Worm (Caenorhabditis elegans) whole organism, young adult: ENCODE measurements around the gene C06A12.8.

Experiments
- let-526 ChIP-seq: fragments of 200-800 bp; sonication (Bioruptor generic); IDR thresholded peaks from 2 replicates; pipeline ENCODE4 v1.3.6; 2022; ENCODE audit warnings: missing genetic modification reagents, missing genetic modification characterization, missing compliant biosample characterization
- snpc-1.1 ChIP-seq: sonication (generic microtip); optimal IDR thresholded peaks from 2 replicates; lab custom pipeline; 2017; ENCODE audit warnings: missing genetic modification characterization, mild to moderate bottlenecking, missing compliant biosample characterization, antibody characterized with exemption, moderate library complexity, missing genotype, missing genetic modification reagents; ENCODE audit not compliant: insufficient read depth
- snpc-4 ChIP-seq, 5 experiments: fragments of 150-350 bp in 1 of 5; sonication (generic microtip) in 4 of 5; optimal IDR thresholded peaks; 2 replicates each; lab custom pipeline; 2014 to 2018; ENCODE audit warnings: missing genetic modification characterization in 5 of 5, missing biosample characterization in 3 of 5, antibody characterized with exemption in 2 of 5, mild to moderate bottlenecking in 2 of 5, missing compliant biosample characterization in 2 of 5, missing genotype in 2 of 5, moderate library complexity in 2 of 5, missing genetic modification reagents in 1 of 5
- ztf-26 ChIP-seq: sonication (generic microtip); optimal IDR thresholded peaks from 2 replicates; lab custom pipeline; 2017; ENCODE audit warnings: missing genetic modification characterization, missing compliant biosample characterization

DNA sequence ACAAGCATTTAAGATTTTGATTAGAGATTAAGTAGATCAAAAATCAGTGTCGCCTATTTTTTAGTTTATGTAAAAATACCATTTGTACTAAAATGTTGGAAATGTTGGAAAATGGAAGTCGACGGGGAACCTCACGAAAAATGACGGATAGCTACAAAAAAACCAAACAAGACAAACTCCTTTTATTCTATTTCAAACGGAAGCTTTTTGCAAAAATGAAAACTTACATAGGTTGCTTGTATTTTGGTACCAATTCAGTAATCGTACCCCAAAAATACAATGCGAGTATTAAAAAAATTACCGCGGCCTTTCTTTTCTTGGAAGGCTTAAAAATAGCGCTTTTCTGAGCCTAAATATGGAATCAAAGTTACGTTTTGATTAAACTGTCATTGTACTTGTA is 16.9 kb downstream of the C06A12.8 start:
- TF ChIP-seq ztf-26 (tag; lab: Kevin White, UChicago) (no peak), snpc-1.1 (tag; lab: Kevin White, UChicago) (no peak), snpc-4 (GFP tag; optimal IDR thresholded peaks at IDR 0.05; lab: Kevin White, UChicago) (no peak), snpc-4 (tag; optimal IDR thresholded peaks at IDR 0.05; lab: Kevin White, UChicago) (no peak), let-526 (GFP tag; lab: Robert Waterston, UW) (no peak)
